Worm (Caenorhabditis elegans) whole organism, mixed stage, embryonic: ENCODE results near the gene dyla-1.

ENCODE experiments used
- bed-3 ChIP-seq: fragments of 200-800 bp; sonication (Bioruptor generic); optimal IDR thresholded peaks from 3 replicates; lab custom pipeline; 2018; ENCODE audit warnings: mild to moderate bottlenecking, missing genetic modification characterization, moderate library complexity, missing compliant biosample characterization
- blmp-1 ChIP-seq: fragments of 150-350 bp; optimal IDR thresholded peaks from 2 replicates; lab custom pipeline; 2014; ENCODE audit warnings: missing biosample characterization, missing genetic modification characterization
- ceh-39 ChIP-seq: fragments of 150-350 bp; optimal IDR thresholded peaks from 2 replicates; lab custom pipeline; 2014; ENCODE audit warnings: missing biosample characterization, missing genetic modification characterization
- ceh-43 ChIP-seq: fragments of 200-800 bp; sonication (Bioruptor generic); optimal IDR thresholded peaks from 2 replicates; lab custom pipeline; 2018; ENCODE audit warnings: mild to moderate bottlenecking, missing genetic modification characterization, moderate library complexity, missing compliant biosample characterization
- ceh-83 ChIP-seq: fragments of 200-800 bp; sonication (Bioruptor generic); optimal IDR thresholded peaks from 2 replicates; lab custom pipeline; 2018; ENCODE audit warnings: mild to moderate bottlenecking, missing genetic modification characterization, missing compliant biosample characterization
- ces-1 ChIP-seq: fragments of 150-350 bp; optimal IDR thresholded peaks from 2 replicates; lab custom pipeline; 2014; ENCODE audit warnings: missing biosample characterization, missing genetic modification reagents, missing genetic modification characterization
- cnd-1 ChIP-seq: fragments of 200-800 bp; sonication (Bioruptor generic); optimal IDR thresholded peaks from 2 replicates; lab custom pipeline; 2018; ENCODE audit warnings: mild to moderate bottlenecking, missing genetic modification characterization, missing compliant biosample characterization
- drap-1 ChIP-seq: fragments of 200-800 bp; sonication (Bioruptor generic); optimal IDR thresholded peaks from 3 replicates; lab custom pipeline; 2018; ENCODE audit warnings: mild to moderate bottlenecking, missing genetic modification characterization, missing compliant biosample characterization
- flh-1 ChIP-seq: fragments of 200-800 bp; sonication (Bioruptor generic); optimal IDR thresholded peaks from 2 replicates; lab custom pipeline; 2018; ENCODE audit warnings: mild to moderate bottlenecking, missing genetic modification characterization, moderate library complexity, missing compliant biosample characterization
- ham-2 ChIP-seq: fragments of 200-800 bp; sonication (Bioruptor generic); optimal IDR thresholded peaks from 2 replicates; lab custom pipeline; 2018; ENCODE audit warnings: mild to moderate bottlenecking, missing genetic modification characterization, missing compliant biosample characterization
- hlh-1 ChIP-seq: fragments of 150-350 bp; optimal IDR thresholded peaks from 2 replicates; lab custom pipeline; 2014; ENCODE audit warnings: missing biosample characterization, missing genetic modification reagents, missing genetic modification characterization
- lin-13 ChIP-seq: fragments of 150-350 bp; optimal IDR thresholded peaks from 2 replicates; lab custom pipeline; 2014; ENCODE audit warnings: missing biosample characterization, missing genetic modification characterization
- lin-32 ChIP-seq: fragments of 200-800 bp; sonication (Bioruptor generic); optimal IDR thresholded peaks from 2 replicates; lab custom pipeline; 2018; ENCODE audit warnings: mild to moderate bottlenecking, missing genetic modification characterization, missing compliant biosample characterization
- lsy-2 ChIP-seq: fragments of 150-350 bp; optimal IDR thresholded peaks from 2 replicates; lab custom pipeline; 2014; ENCODE audit warnings: missing biosample characterization, missing genetic modification characterization
- mab-5 ChIP-seq: fragments of 150-350 bp; optimal IDR thresholded peaks from 2 replicates; lab custom pipeline; 2014; ENCODE audit warnings: missing biosample characterization, missing genetic modification characterization
- mep-1 ChIP-seq: fragments of 150-350 bp; optimal IDR thresholded peaks from 2 replicates; lab custom pipeline; 2017; ENCODE audit warnings: missing biosample characterization, missing genetic modification reagents, missing genetic modification characterization, inconsistent platforms
- mls-2 ChIP-seq: sonication (generic microtip); optimal IDR thresholded peaks from 2 replicates; lab custom pipeline; 2016; ENCODE audit warnings: mild to moderate bottlenecking, missing genetic modification characterization, moderate library complexity, missing compliant biosample characterization
- nhr-12 ChIP-seq: fragments of 150-350 bp; optimal IDR thresholded peaks from 2 replicates; lab custom pipeline; 2014; ENCODE audit warnings: missing biosample characterization, missing genetic modification characterization
- nhr-2 ChIP-seq: fragments of 150-350 bp; optimal IDR thresholded peaks from 2 replicates; lab custom pipeline; 2014; ENCODE audit warnings: missing biosample characterization, missing genetic modification characterization
- nhr-237 ChIP-seq: fragments of 150-350 bp; optimal IDR thresholded peaks from 2 replicates; lab custom pipeline; 2014; ENCODE audit warnings: missing biosample characterization, missing genetic modification characterization
- nhr-76 ChIP-seq: sonication (generic microtip); optimal IDR thresholded peaks from 2 replicates; lab custom pipeline; 2017; ENCODE audit warnings: missing biosample characterization, missing genetic modification characterization
- pha-4 ChIP-seq: fragments of 150-350 bp; optimal IDR thresholded peaks from 2 replicates; lab custom pipeline; 2018; ENCODE audit warnings: missing biosample characterization, missing genetic modification reagents, missing genetic modification characterization
- sem-2 ChIP-seq: fragments of 200-800 bp; sonication (Bioruptor generic); optimal IDR thresholded peaks from 2 replicates; lab custom pipeline; 2018; ENCODE audit warnings: mild to moderate bottlenecking, missing genetic modification characterization, missing compliant biosample characterization
- sptf-1 ChIP-seq: sonication (generic microtip); optimal IDR thresholded peaks from 2 replicates; lab custom pipeline; 2017; ENCODE audit warnings: mild to moderate bottlenecking, missing genetic modification characterization, moderate library complexity, missing compliant biosample characterization
- tbx-8 ChIP-seq: fragments of 200-800 bp; sonication (Bioruptor generic); optimal IDR thresholded peaks from 2 replicates; lab custom pipeline; 2018; ENCODE audit warnings: mild to moderate bottlenecking, missing genetic modification characterization, moderate library complexity, missing compliant biosample characterization
- unc-120 ChIP-seq: sonication (generic microtip); optimal IDR thresholded peaks from 2 replicates; lab custom pipeline; 2017; ENCODE audit warnings: missing genetic modification characterization, missing compliant biosample characterization; ENCODE audit not compliant: poor library complexity, severe bottlenecking
- unc-39 ChIP-seq: fragments of 150-350 bp; optimal IDR thresholded peaks from 2 replicates; lab custom pipeline; 2014; ENCODE audit warnings: missing biosample characterization, missing genetic modification characterization
- unc-62 ChIP-seq: fragments of 150-350 bp; optimal IDR thresholded peaks from 2 replicates; lab custom pipeline; 2014; ENCODE audit warnings: missing biosample characterization, missing genetic modification reagents, missing genetic modification characterization
- zip-8 ChIP-seq: fragments of 150-350 bp; optimal IDR thresholded peaks from 2 replicates; lab custom pipeline; 2014; ENCODE audit warnings: missing biosample characterization, missing genetic modification characterization
- ztf-11 ChIP-seq: fragments of 150-350 bp; optimal IDR thresholded peaks from 2 replicates; lab custom pipeline; 2014; ENCODE audit warnings: missing biosample characterization, missing genetic modification characterization

Gene dyla-1

DNA sequence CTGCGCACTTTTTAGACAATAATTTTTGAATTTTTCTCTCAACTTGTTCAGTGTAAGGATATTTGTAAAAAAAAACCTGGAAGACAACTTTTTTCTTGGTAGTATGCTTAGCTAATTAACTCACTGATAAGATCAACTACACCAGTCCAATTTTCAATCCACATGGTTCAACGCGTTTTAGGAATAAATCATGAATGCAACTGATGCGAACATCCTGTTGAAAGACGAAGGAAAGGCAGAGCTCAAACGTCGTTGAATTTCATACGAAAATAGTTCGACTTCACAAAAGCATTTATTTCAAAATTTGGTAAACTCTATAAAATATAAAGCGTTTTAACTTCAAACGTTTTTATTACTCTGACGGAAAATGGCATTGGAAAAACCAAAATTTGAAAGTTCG lies at the start of gene dyla-1:
TSS of gene dyla-1 (plus strand) at position 301 of the 400 bp plus-strand sequence.
- TF ChIP-seq zip-8 (tag; lab: Kevin White, UChicago) (no peak), flh-1 (no peak), lin-32 (GFP tag; lab: Kevin White, UChicago) (no peak), bed-3 (no peak), nhr-2 (no peak), mab-5 (tag; lab: Kevin White, UChicago) (no peak), mep-1 (tag; lab: Kevin White, UChicago) (no peak), nhr-12 (no peak), ceh-43 (GFP tag; lab: Kevin White, UChicago) (no peak), nhr-237 (tag; lab: Kevin White, UChicago) (no peak), ham-2 (GFP tag; lab: Kevin White, UChicago) (no peak), nhr-76 (tag; lab: Kevin White, UChicago) (no peak), ztf-11 (tag; lab: Kevin White, UChicago) (no peak), drap-1 (GFP tag; lab: Kevin White, UChicago) (no peak), hlh-1 (tag; lab: Kevin White, UChicago) (no peak), unc-39 (tag; lab: Kevin White, UChicago) (no peak), lsy-2 (tag; lab: Kevin White, UChicago) (no peak), cnd-1 (tag; lab: Kevin White, UChicago) (no peak)

- TF ChIP-seq tbx-8 = no peak
- TF ChIP-seq blmp-1 (tag; lab: Kevin White, UChicago) = no peak
- no peak for TF ChIP-seq cnd-1 (tag; lab: Kevin White, UChicago)
- TF ChIP-seq ceh-39 (tag; lab: Kevin White, UChicago) = no peak
- TF ChIP-seq pha-4 (tag; lab: Kevin White, UChicago) = no peak
- no peak for TF ChIP-seq hlh-1 (tag; lab: Kevin White, UChicago)
- TF ChIP-seq ceh-83 (GFP tag; lab: Kevin White, UChicago) = no peak
- no peak for TF ChIP-seq sem-2 (GFP tag; lab: Kevin White, UChicago)
- no peak for TF ChIP-seq mep-1 (tag; lab: Kevin White, UChicago)
Measured at ce11 chrX:16792700-16793176, 48.1 kb upstream of the dyla-1 start, which contains the start of gene got-1.2. Gene got-1.2, minus strand, starts transcription at chrX:16793126.

DNA sequence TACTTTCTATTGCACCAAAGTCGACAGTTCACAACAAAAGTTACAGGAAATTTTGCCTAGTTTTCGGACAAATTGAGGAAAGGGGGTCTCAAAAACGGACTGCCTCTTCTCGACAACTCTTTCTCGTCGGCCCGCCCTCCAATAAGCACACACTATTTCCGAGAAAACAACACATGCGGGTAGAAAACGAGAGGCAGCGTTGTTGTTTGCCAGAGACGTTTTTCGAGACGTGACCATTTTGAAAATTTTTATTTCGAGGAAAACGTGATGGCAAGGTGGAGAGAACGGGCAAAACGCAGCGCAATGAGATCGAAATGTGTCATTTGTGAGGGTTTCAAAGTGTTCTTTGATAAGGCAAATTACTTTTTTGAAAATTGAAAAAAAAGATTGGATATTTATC lies 47.4 kb upstream of the dyla-1 start:
- TF ChIP-seq bed-3 (no peak), zip-8 (tag; lab: Kevin White, UChicago) (no peak), nhr-12 (no peak), mab-5 (tag; lab: Kevin White, UChicago) (no peak), lsy-2 (tag; lab: Kevin White, UChicago) (no peak), ceh-39 (tag; lab: Kevin White, UChicago) (no peak), lin-13 (tag; lab: Kevin White, UChicago) (no peak), mls-2 (tag; lab: Kevin White, UChicago) (no peak), nhr-2 (no peak), cnd-1 (tag; lab: Kevin White, UChicago) (no peak), ceh-83 (GFP tag; lab: Kevin White, UChicago) (no peak), hlh-1 (tag; lab: Kevin White, UChicago) (no peak), sem-2 (GFP tag; lab: Kevin White, UChicago) (no peak)

ce11 chrX:16795978-16796377 lies 44.9 kb upstream of the dyla-1 start, which contains the start of gene aak-2:
Gene aak-2, plus strand, starts transcription at chrX:16796087.
- TF ChIP-seq lsy-2 (tag; lab: Kevin White, UChicago) = no peak
- TF ChIP-seq ztf-11 (tag; lab: Kevin White, UChicago) = no peak
- TF ChIP-seq sptf-1 (tag; lab: Kevin White, UChicago) = no peak
- TF ChIP-seq, all 35 proteins: peak for 0

DNA sequence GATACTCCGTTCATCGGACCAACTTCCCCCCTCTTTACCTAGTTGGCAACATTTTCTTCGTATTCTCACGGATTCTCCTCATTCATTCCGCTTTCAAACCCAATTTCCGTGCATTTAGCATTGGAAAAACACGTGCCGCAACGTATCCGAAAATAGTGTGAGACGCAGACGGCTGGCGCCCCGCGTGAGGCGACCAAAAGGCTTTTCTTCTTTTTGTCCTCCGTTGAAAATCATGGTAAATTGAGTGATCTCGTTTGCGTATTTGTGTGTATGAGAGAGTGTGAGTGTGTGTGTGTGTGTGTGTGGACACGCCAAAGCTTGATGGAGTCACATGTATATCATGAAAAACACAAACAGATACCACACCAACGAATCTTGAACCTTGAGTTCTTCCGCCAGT lies 44.0 kb upstream of the dyla-1 start:
- TF ChIP-seq ces-1 (peak; percentile 75), nhr-76 (tag; lab: Kevin White, UChicago) (no peak), sptf-1 (tag; lab: Kevin White, UChicago) (no peak), drap-1 (GFP tag; lab: Kevin White, UChicago) (peak; percentile 16), unc-62 (GFP tag; lab: Kevin White, UChicago) (peak; percentile 30), ham-2 (GFP tag; lab: Kevin White, UChicago) (peak; percentile 61), unc-120 (tag; lab: Kevin White, UChicago) (peak; percentile 82), nhr-237 (tag; lab: Kevin White, UChicago) (peak; percentile 34)
